Fruit fly (Drosophila melanogaster) whole organism, embryonic: ENCODE results near the gene CG10621.

Experiments used
- Ada2b ChIP-seq: fragments of 200-800 bp; sonication (Bioruptor generic); IDR thresholded peaks from 2 replicates; pipeline ENCODE4 v1.3.6; 2022; ENCODE audit warnings: missing biosample characterization, missing genetic modification characterization
- Adf1 ChIP-seq: fragments of 200-800 bp; sonication (Bioruptor generic); IDR thresholded peaks from 2 replicates; pipeline ENCODE4 v1.3.6; 2022; ENCODE audit warnings: missing biosample characterization, missing genetic modification characterization
- Blimp-1 ChIP-seq: fragments of 200-800 bp; sonication (Bioruptor generic); optimal IDR thresholded peaks from 3 replicates; lab custom pipeline; 2018; ENCODE audit warnings: missing biosample characterization, missing genetic modification characterization, mild to moderate bottlenecking, moderate library complexity, missing genetic modification reagents
- CG10209 ChIP-seq: fragments of 200-800 bp; sonication (Bioruptor generic); optimal IDR thresholded peaks from 3 replicates; lab custom pipeline; 2017; ENCODE audit warnings: missing biosample characterization, mild to moderate bottlenecking, missing genetic modification characterization, missing genetic modification reagents
- CG10274 ChIP-seq: fragments of 200-800 bp; sonication (Bioruptor generic); optimal IDR thresholded peaks from 3 replicates; lab custom pipeline; 2017; ENCODE audit warnings: missing biosample characterization, mild to moderate bottlenecking, missing genetic modification characterization
- CG10654 ChIP-seq: fragments of 200-800 bp; sonication (Bioruptor generic); optimal IDR thresholded peaks from 2 replicates; lab custom pipeline; 2016; ENCODE audit warnings: missing biosample characterization, missing genetic modification characterization
- CG11504 ChIP-seq: fragments of 200-800 bp; sonication (Bioruptor generic); optimal IDR thresholded peaks from 3 replicates; lab custom pipeline; 2019; ENCODE audit warnings: missing biosample characterization, mild to moderate bottlenecking, missing genetic modification characterization, moderate library complexity
- CG13123 ChIP-seq: fragments of 200-800 bp; sonication (Bioruptor generic); optimal IDR thresholded peaks from 2 replicates; lab custom pipeline; 2016; ENCODE audit warnings: missing biosample characterization, missing genetic modification characterization
- CG14860 ChIP-seq: fragments of 200-800 bp; sonication (Bioruptor generic); IDR thresholded peaks from 3 replicates; pipeline ENCODE4 v1.3.6; 2022; ENCODE audit warnings: missing biosample characterization, missing genetic modification characterization; ENCODE audit not compliant: partially characterized antibody
- CG18476 ChIP-seq: fragments of 200-800 bp; sonication (Bioruptor generic); optimal IDR thresholded peaks from 2 replicates; lab custom pipeline; 2016; ENCODE audit warnings: missing biosample characterization, mild to moderate bottlenecking, missing genetic modification characterization
- CG31441 ChIP-seq: fragments of 200-800 bp; sonication (Bioruptor generic); IDR thresholded peaks from 2 replicates; pipeline ENCODE4 v1.3.6; 2022; ENCODE audit warnings: missing biosample characterization, missing genetic modification characterization
- CG33213 ChIP-seq: fragments of 200-800 bp; sonication (Bioruptor generic); optimal IDR thresholded peaks from 3 replicates; lab custom pipeline; 2016; ENCODE audit warnings: missing biosample characterization, missing genetic modification characterization
- CG43689 ChIP-seq: fragments of 200-800 bp; sonication (Bioruptor generic); IDR thresholded peaks from 2 replicates; pipeline ENCODE4 v1.3.6; 2022; ENCODE audit warnings: missing biosample characterization, missing genetic modification characterization
- CG6272 ChIP-seq: fragments of 200-800 bp; sonication (Bioruptor generic); IDR thresholded peaks from 2 replicates; pipeline ENCODE4 v1.3.6; 2022; ENCODE audit warnings: missing biosample characterization, missing genetic modification characterization
- CG6813 ChIP-seq: fragments of 200-800 bp; sonication (Bioruptor generic); optimal IDR thresholded peaks from 2 replicates; lab custom pipeline; 2017; ENCODE audit warnings: missing biosample characterization, missing genetic modification characterization, mild to moderate bottlenecking, moderate library complexity, missing genetic modification reagents
- CG7372 ChIP-seq: fragments of 200-800 bp; sonication (Bioruptor generic); IDR thresholded peaks from 2 replicates; pipeline ENCODE4 v1.3.6; 2022; ENCODE audit warnings: missing biosample characterization, missing genetic modification characterization
- CG7745 ChIP-seq: fragments of 200-800 bp; sonication (Bioruptor generic); optimal IDR thresholded peaks from 2 replicates; lab custom pipeline; 2018; ENCODE audit warnings: missing biosample characterization, mild to moderate bottlenecking, missing genetic modification characterization, moderate library complexity
- CG9727 ChIP-seq: fragments of 200-800 bp; sonication (Bioruptor generic); optimal IDR thresholded peaks from 3 replicates; lab custom pipeline; 2017; ENCODE audit warnings: missing biosample characterization, mild to moderate bottlenecking, missing genetic modification characterization
- Deaf1 ChIP-seq: fragments of 200-800 bp; optimal IDR thresholded peaks from 3 replicates; lab custom pipeline; 2019; ENCODE audit warnings: missing biosample characterization, mild to moderate bottlenecking, missing genetic modification characterization, moderate library complexity
- Doc2 ChIP-seq: fragments of 200-800 bp; sonication (Bioruptor generic); IDR thresholded peaks from 2 replicates; pipeline ENCODE4 v1.3.6; 2022; ENCODE audit warnings: missing biosample characterization, missing genetic modification characterization
- E2f1 ChIP-seq: fragments of 200-800 bp; sonication (Bioruptor generic); IDR thresholded peaks from 2 replicates; pipeline ENCODE4 v1.3.6; 2022; ENCODE audit warnings: missing biosample characterization, missing genetic modification characterization
- Fer2 ChIP-seq: fragments of 200-800 bp; sonication (Bioruptor generic); optimal IDR thresholded peaks from 2 replicates; lab custom pipeline; 2018; ENCODE audit warnings: missing biosample characterization, mild to moderate bottlenecking, missing genetic modification characterization, moderate library complexity
- HHEX ChIP-seq: fragments of 200-800 bp; sonication (Bioruptor generic); optimal IDR thresholded peaks from 3 replicates; lab custom pipeline; 2017; ENCODE audit warnings: missing biosample characterization, mild to moderate bottlenecking, missing genetic modification characterization, missing genetic modification reagents
- HLH4C ChIP-seq: fragments of 200-800 bp; sonication (Bioruptor generic); IDR thresholded peaks from 3 replicates; pipeline ENCODE4 v1.3.6; 2022; ENCODE audit warnings: missing biosample characterization, missing genetic modification characterization; ENCODE audit not compliant: partially characterized antibody
- Lpt ChIP-seq: fragments of >200 bp; optimal IDR thresholded peaks from 2 replicates; lab custom pipeline; 2018; ENCODE audit warnings: missing biosample characterization, missing genetic modification characterization
- Max ChIP-seq: fragments of 200-800 bp; sonication (Bioruptor generic); optimal IDR thresholded peaks from 2 replicates; lab custom pipeline; 2016; ENCODE audit warnings: missing biosample characterization, mild to moderate bottlenecking, missing genetic modification characterization
- Sox100B ChIP-seq: fragments of 200-800 bp; sonication (Bioruptor generic); optimal IDR thresholded peaks from 3 replicates; lab custom pipeline; 2018; ENCODE audit warnings: missing biosample characterization, mild to moderate bottlenecking, missing genetic modification characterization
- Trl ChIP-seq, 3 experiments: fragments of >200 bp in 2 of 3; fragments of 200-800 bp in 1 of 3; sonication (Bioruptor generic) in 1 of 3; optimal IDR thresholded peaks; 2 replicates in 1 of 3; 3 replicates in 2 of 3; lab custom pipeline; 2016 to 2017; ENCODE audit warnings: missing biosample characterization in 1 of 3, missing genetic modification characterization in 1 of 3
- Xbp1 ChIP-seq: fragments of 200-800 bp; sonication (Bioruptor generic); optimal IDR thresholded peaks from 3 replicates; lab custom pipeline; 2016; ENCODE audit warnings: missing biosample characterization, mild to moderate bottlenecking, missing genetic modification characterization
- ab ChIP-seq: fragments of 200-800 bp; sonication (Bioruptor generic); optimal IDR thresholded peaks from 2 replicates; lab custom pipeline; 2016; ENCODE audit warnings: missing biosample characterization, missing genetic modification characterization
- cg ChIP-seq: fragments of 200-800 bp; sonication (Bioruptor generic); optimal IDR thresholded peaks from 3 replicates; lab custom pipeline; 2019; ENCODE audit warnings: missing biosample characterization, mild to moderate bottlenecking, missing genetic modification characterization, moderate library complexity
- chif ChIP-seq, 2 experiments: fragments of 200-800 bp; sonication (Bioruptor generic); optimal IDR thresholded peaks; 3 replicates each; lab custom pipeline; 2016; ENCODE audit warnings: missing biosample characterization in 2 of 2, missing genetic modification characterization in 2 of 2
- cwo ChIP-seq: fragments of 200-800 bp; sonication (Bioruptor generic); optimal IDR thresholded peaks from 3 replicates; lab custom pipeline; 2017; ENCODE audit warnings: missing biosample characterization, missing genetic modification characterization, mild to moderate bottlenecking, moderate library complexity, missing genetic modification reagents
- dimm ChIP-seq: fragments of 200-800 bp; sonication (Bioruptor generic); IDR thresholded peaks from 2 replicates; pipeline ENCODE4 v1.3.6; 2022; ENCODE audit warnings: missing biosample characterization, missing genetic modification characterization
- exex ChIP-seq: fragments of 200-800 bp; sonication (Bioruptor generic); optimal IDR thresholded peaks from 4 replicates; lab custom pipeline; 2018; ENCODE audit warnings: missing biosample characterization, mild to moderate bottlenecking, missing genetic modification characterization, moderate library complexity
- fd64A ChIP-seq: fragments of 200-800 bp; sonication (Bioruptor generic); optimal IDR thresholded peaks from 3 replicates; lab custom pipeline; 2018; ENCODE audit warnings: missing biosample characterization, mild to moderate bottlenecking, missing genetic modification characterization
- fd96Cb ChIP-seq: fragments of 200-800 bp; sonication (Bioruptor generic); optimal IDR thresholded peaks from 2 replicates; lab custom pipeline; 2018; ENCODE audit warnings: missing biosample characterization, mild to moderate bottlenecking, missing genetic modification characterization, moderate library complexity
- gce ChIP-seq: fragments of 200-800 bp; sonication (Bioruptor generic); IDR thresholded peaks from 3 replicates; pipeline ENCODE4 v1.3.6; 2022; ENCODE audit warnings: missing biosample characterization, missing genetic modification characterization
- gro ChIP-seq: fragments of 200-800 bp; sonication (Bioruptor generic); optimal IDR thresholded peaks from 2 replicates; lab custom pipeline; 2016; ENCODE audit warnings: missing biosample characterization, missing genetic modification characterization
- h ChIP-seq: fragments of >200 bp; optimal IDR thresholded peaks from 2 replicates; lab custom pipeline; 2017
- hth ChIP-seq: fragments of >200 bp; optimal IDR thresholded peaks from 2 replicates; lab custom pipeline; 2017; ENCODE audit warnings: inconsistent platforms
- ind ChIP-seq: fragments of 200-800 bp; sonication (Bioruptor generic); optimal IDR thresholded peaks from 3 replicates; lab custom pipeline; 2016; ENCODE audit warnings: missing biosample characterization, missing genetic modification characterization
- pb ChIP-seq: fragments of 200-800 bp; sonication (Bioruptor generic); optimal IDR thresholded peaks from 3 replicates; lab custom pipeline; 2016; ENCODE audit warnings: missing biosample characterization, missing genetic modification characterization
- scrt ChIP-seq: fragments of 200-800 bp; sonication (Bioruptor generic); optimal IDR thresholded peaks from 2 replicates; lab custom pipeline; 2018; ENCODE audit warnings: missing biosample characterization, mild to moderate bottlenecking, missing genetic modification characterization, moderate library complexity
- seq ChIP-seq: fragments of 200-800 bp; sonication (Bioruptor generic); IDR thresholded peaks from 2 replicates; pipeline ENCODE4 v1.3.6; 2022; ENCODE audit warnings: missing biosample characterization, missing genetic modification characterization
- sr ChIP-seq: fragments of 200-800 bp; sonication (Bioruptor generic); IDR thresholded peaks from 3 replicates; pipeline ENCODE4 v1.3.6; 2022; ENCODE audit warnings: missing biosample characterization, missing genetic modification characterization
- tgo ChIP-seq: fragments of 200-800 bp; sonication (Bioruptor generic); IDR thresholded peaks from 3 replicates; pipeline ENCODE4 v1.3.6; 2022; ENCODE audit warnings: missing biosample characterization, missing genetic modification characterization
- tx ChIP-seq: fragments of 200-800 bp; sonication (Bioruptor generic); optimal IDR thresholded peaks from 2 replicates; lab custom pipeline; 2016; ENCODE audit warnings: missing biosample characterization, missing genetic modification characterization
- wdn ChIP-seq: fragments of 200-800 bp; sonication (Bioruptor generic); IDR thresholded peaks from 2 replicates; pipeline ENCODE4 v1.3.6; 2022; ENCODE audit warnings: missing biosample characterization, missing genetic modification characterization
- yki ChIP-seq: fragments of >200 bp; optimal IDR thresholded peaks from 3 replicates; lab custom pipeline; 2018
- zen ChIP-seq: fragments of 200-800 bp; sonication (Bioruptor generic); optimal IDR thresholded peaks from 3 replicates; lab custom pipeline; 2018; ENCODE audit warnings: missing biosample characterization, mild to moderate bottlenecking, missing genetic modification characterization, moderate library complexity
- zen2 ChIP-seq: fragments of 200-800 bp; sonication (Bioruptor generic); IDR thresholded peaks from 3 replicates; pipeline ENCODE4 v1.3.6; 2022; ENCODE audit warnings: missing biosample characterization, missing genetic modification characterization; ENCODE audit not compliant: partially characterized antibody

CG10621 gene

dm6 chr2L:18921246-18921645, 33.0 kb downstream of the CG10621 start (continued):
- TF ChIP-seq Sox100B (GFP tag; lab: Kevin White, UChicago): no peak
- TF ChIP-seq Fer2 (tag; lab: Kevin White, UChicago): no peak
- TF ChIP-seq CG14860 (GFP tag; lab: Robert Waterston, UW): no peak
- no peak for TF ChIP-seq yki (lab: Kevin White, UChicago)
- TF ChIP-seq CG9727: peak; percentile 80
- no peak for TF ChIP-seq CG7745 (tag; lab: Kevin White, UChicago)
- TF ChIP-seq tgo (GFP tag; lab: Robert Waterston, UW): no peak; the same call in 2 of the 3 replicates
- TF ChIP-seq dimm: no peak
- TF ChIP-seq scrt (GFP tag; lab: Kevin White, UChicago): no peak
- no peak for TF ChIP-seq gro
- no peak for TF ChIP-seq Ada2b
- TF ChIP-seq Max: peak; percentile 22
- TF ChIP-seq HLH4C (GFP tag; lab: Robert Waterston, UW): no peak
- no peak for TF ChIP-seq pb (GFP tag; lab: Kevin White, UChicago)
- no peak for TF ChIP-seq h (lab: Kevin White, UChicago)
- peak; percentile 73 for TF ChIP-seq CG31441 (GFP tag; lab: Robert Waterston, UW)
- TF ChIP-seq CG6813: peak; percentile 39
- no peak for TF ChIP-seq exex (tag; lab: Kevin White, UChicago)
- TF ChIP-seq CG7372 (GFP tag; lab: Robert Waterston, UW): no peak
- TF ChIP-seq zen (tag; lab: Kevin White, UChicago): peak; percentile 90
- TF ChIP-seq cg (GFP tag; lab: Kevin White, UChicago): no peak
- TF ChIP-seq ab (GFP tag; lab: Kevin White, UChicago): no peak
- no peak for TF ChIP-seq Lpt
- TF ChIP-seq zen2 (GFP tag; lab: Robert Waterston, UW): no peak
- peak; percentile 13 for TF ChIP-seq ind
- no peak for TF ChIP-seq CG10654
- peak; percentile 54 for TF ChIP-seq Xbp1 (GFP tag; lab: Kevin White, UChicago)
- TF ChIP-seq hth (lab: Kevin White, UChicago): no peak
- no peak for TF ChIP-seq CG10274 (GFP tag; lab: Kevin White, UChicago)
- no peak for TF ChIP-seq fd64A (GFP tag; lab: Kevin White, UChicago)
- no peak for TF ChIP-seq CG43689 (GFP tag; lab: Robert Waterston, UW)
- TF ChIP-seq CG6272: no peak
- TF ChIP-seq gce (GFP tag; lab: Robert Waterston, UW): 0 out of 3 replicates have a peak, but pooled peaks have one; percentile 15
- TF ChIP-seq sr (GFP tag; lab: Robert Waterston, UW): no peak
- TF ChIP-seq E2f1 (GFP tag; lab: Robert Waterston, UW): no peak
- no peak for TF ChIP-seq Deaf1 (tag; lab: Kevin White, UChicago)
- TF ChIP-seq wdn (GFP tag; lab: Robert Waterston, UW): no peak
- no peak for TF ChIP-seq tx (GFP tag; lab: Kevin White, UChicago)
- no peak for TF ChIP-seq Adf1
- TF ChIP-seq CG33213 (GFP tag; lab: Kevin White, UChicago): peak; percentile 9
- no peak for TF ChIP-seq CG13123 (GFP tag; lab: Kevin White, UChicago)
- peak; percentile 53 for TF ChIP-seq CG10209 (GFP tag; lab: Kevin White, UChicago)
- peak; percentile 53 for TF ChIP-seq Blimp-1
- TF ChIP-seq chif (GFP tag; optimal IDR thresholded peaks at IDR 0.05; lab: Kevin White, UChicago): peak; percentile 43 to 71
- peak; percentile 67 for TF ChIP-seq CG11504 (tag; lab: Kevin White, UChicago)
- TF ChIP-seq cwo (GFP tag; lab: Kevin White, UChicago): no peak
- no peak for TF ChIP-seq Trl (optimal IDR thresholded peaks at IDR 0.05; lab: Kevin White, UChicago)
- TF ChIP-seq Trl (GFP tag; optimal IDR thresholded peaks at IDR 0.05; lab: Kevin White, UChicago): peak; percentile 34
- TF ChIP-seq seq (GFP tag; lab: Robert Waterston, UW): no peak
- TF ChIP-seq HHEX (GFP tag; lab: Kevin White, UChicago): no peak
- TF ChIP-seq CG18476: peak; percentile 44
- TF ChIP-seq Doc2: no peak
- peak; percentile 57 for TF ChIP-seq fd96Cb (tag; lab: Kevin White, UChicago)
